Worm (Caenorhabditis elegans) whole organism, L2 larva: Measurements from ENCODE around the gene ppm-1.G.

Experiments used
- aly-2 ChIP-seq: fragments of 150-350 bp; optimal IDR thresholded peaks from 2 replicates; lab custom pipeline; 2014; ENCODE audit warnings: missing biosample characterization, missing genetic modification characterization
- ama-1 ChIP-seq: fragments of 150-350 bp; optimal IDR thresholded peaks from 2 replicates; lab custom pipeline; 2018; ENCODE audit warnings: inconsistent platforms
- fos-1 ChIP-seq: fragments of 150-350 bp; optimal IDR thresholded peaks from 2 replicates; lab custom pipeline; 2014; ENCODE audit warnings: missing biosample characterization, missing genetic modification characterization
- lin-13 ChIP-seq: fragments of 150-350 bp; optimal IDR thresholded peaks from 2 replicates; lab custom pipeline; 2014; ENCODE audit warnings: missing biosample characterization, missing genetic modification reagents, missing genetic modification characterization
- lin-39 ChIP-seq: fragments of 150-350 bp; optimal IDR thresholded peaks from 2 replicates; lab custom pipeline; 2014; ENCODE audit warnings: missing biosample characterization, missing genetic modification reagents, missing genetic modification characterization
- nhr-12 ChIP-seq: fragments of 150-350 bp; optimal IDR thresholded peaks from 2 replicates; lab custom pipeline; 2014; ENCODE audit warnings: missing biosample characterization, missing genetic modification characterization
- nhr-237 ChIP-seq: fragments of 150-350 bp; optimal IDR thresholded peaks from 2 replicates; lab custom pipeline; 2014; ENCODE audit warnings: missing biosample characterization, missing genetic modification characterization
- skn-1 ChIP-seq: sonication (generic microtip); optimal IDR thresholded peaks from 2 replicates; lab custom pipeline; 2017; ENCODE audit warnings: missing biosample characterization, missing genetic modification characterization
- snpc-4 ChIP-seq: fragments of 150-350 bp; optimal IDR thresholded peaks from 2 replicates; lab custom pipeline; 2014; ENCODE audit warnings: missing biosample characterization, missing genetic modification characterization

ce11 chrIII:740382-740781, 43.1 kb upstream of the ppm-1.G start, which contains the start of gene idpp-1:
- TF ChIP-seq lin-13 (GFP tag; lab: Kevin White, UChicago): no peak
- no peak for TF ChIP-seq nhr-237 (tag; lab: Kevin White, UChicago)
- no peak for TF ChIP-seq ama-1 (lab: Kevin White, UChicago)
- TF ChIP-seq aly-2 (tag; lab: Kevin White, UChicago): no peak
- no peak for TF ChIP-seq lin-39 (tag; lab: Kevin White, UChicago)
- TF ChIP-seq nhr-12 (tag; lab: Kevin White, UChicago): no peak
- no peak for TF ChIP-seq snpc-4
- no peak for TF ChIP-seq skn-1 (tag; lab: Kevin White, UChicago)
- no peak for TF ChIP-seq fos-1 (tag; lab: Kevin White, UChicago)
